Fruit fly (Drosophila melanogaster): Measurements from ENCODE around the gene CG14634.

The CG14634 gene

DNA sequence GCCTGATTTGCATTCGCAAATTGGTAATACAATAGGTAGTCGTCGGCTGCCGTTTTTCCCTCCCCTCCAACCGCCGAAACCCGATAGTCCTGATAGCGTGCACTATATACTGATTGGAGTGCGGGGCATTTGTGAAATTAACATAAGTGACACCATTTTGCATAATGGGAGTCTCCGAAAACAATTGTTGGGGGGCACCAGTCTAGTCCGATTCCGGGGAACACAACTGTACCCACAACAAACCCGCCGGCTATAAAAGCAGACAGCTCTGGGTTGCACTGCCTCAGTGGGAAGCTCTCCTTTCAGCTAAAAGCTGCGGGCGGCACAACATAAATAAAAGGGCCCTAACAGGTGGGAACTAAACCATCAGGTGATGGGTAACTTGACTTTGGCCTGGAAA lies at the start of gene CG14634:
TSS of gene CG14634 (plus strand) at position 301 of the 400 bp plus-strand sequence.
- TF ChIP-seq CTCF (optimal IDR thresholded peaks at IDR 0.05), result no peak
- no peak for TF ChIP-seq CG8478 (optimal IDR thresholded peaks at IDR 0.05)

dm6 chrX:824961-825360 lies 37.4 kb upstream of the CG14634 start:
- no peak for TF ChIP-seq CG8478 (optimal IDR thresholded peaks at IDR 0.05)
- no peak for TF ChIP-seq CTCF (optimal IDR thresholded peaks at IDR 0.05)

dm6 chrX:835965-836690 lies 26.3 kb upstream of the CG14634 start:
- TF ChIP-seq CTCF (optimal IDR thresholded peaks at IDR 0.05), result no peak
- TF ChIP-seq CG8478 (optimal IDR thresholded peaks at IDR 0.05), result no peak

dm6 chrX:838012-838411 lies 24.4 kb upstream of the CG14634 start:
- no peak for TF ChIP-seq CTCF (optimal IDR thresholded peaks at IDR 0.05)

dm6 chrX:841038-841437 lies 21.4 kb upstream of the CG14634 start:
- peak in 1 of 2 experiments; percentile 10 for TF ChIP-seq CTCF (optimal IDR thresholded peaks at IDR 0.05)
- TF ChIP-seq CG8478 (optimal IDR thresholded peaks at IDR 0.05), result no peak

DNA sequence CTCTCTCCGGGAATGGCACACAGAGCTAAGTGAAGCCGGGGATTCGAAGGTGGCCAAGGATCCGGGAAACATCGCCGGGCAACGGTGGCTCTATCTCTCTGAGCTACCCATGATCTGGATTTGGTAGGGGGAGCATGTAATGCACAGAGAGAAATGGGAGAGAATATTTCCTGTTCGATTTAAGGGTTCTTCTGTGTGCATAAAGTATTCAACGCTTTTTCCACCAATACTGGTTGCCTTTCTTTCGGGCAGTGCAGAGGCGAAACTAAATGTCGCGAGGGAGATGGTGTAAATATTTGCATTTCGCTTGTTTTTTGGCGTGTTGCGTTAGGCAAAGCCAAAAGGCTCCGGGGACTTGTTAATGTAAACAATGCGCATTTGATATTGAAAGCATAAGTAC lies 20.5 kb upstream of the CG14634 start:
- TF ChIP-seq CG8478 (optimal IDR thresholded peaks at IDR 0.05), result no peak
- no peak for TF ChIP-seq CTCF (optimal IDR thresholded peaks at IDR 0.05)

dm6 chrX:843489-843888 lies 18.9 kb upstream of the CG14634 start:
- TF ChIP-seq CG8478 (optimal IDR thresholded peaks at IDR 0.05), result no peak
- TF ChIP-seq CTCF (optimal IDR thresholded peaks at IDR 0.05), result peak; percentile 57 to 76

DNA sequence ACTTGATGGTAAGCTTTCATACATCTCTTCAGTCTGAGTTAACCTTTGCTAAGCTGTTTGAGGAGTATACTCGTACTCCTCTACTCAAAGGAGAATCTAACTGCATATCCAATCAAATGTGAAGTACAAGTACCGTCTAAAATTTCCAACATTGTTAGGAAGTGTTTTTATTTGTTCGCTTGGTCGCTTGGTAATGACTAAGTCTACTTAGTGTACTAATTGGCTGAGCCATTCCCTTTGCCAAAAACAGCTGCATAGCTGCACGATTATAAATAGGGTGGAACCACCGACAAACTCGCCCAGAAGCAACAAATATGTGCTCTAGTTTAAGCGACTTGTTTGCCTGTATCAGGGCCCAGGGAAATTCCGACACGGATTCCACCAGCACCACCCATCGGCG lies 17.9 kb upstream of the CG14634 start, which contains the start of gene CG14635:
TSS of gene CG14635 (plus strand) at position 301 of the 400 bp plus-strand sequence.
- TF ChIP-seq CTCF (optimal IDR thresholded peaks at IDR 0.05) (no peak), CG8478 (optimal IDR thresholded peaks at IDR 0.05) (no peak)

DNA sequence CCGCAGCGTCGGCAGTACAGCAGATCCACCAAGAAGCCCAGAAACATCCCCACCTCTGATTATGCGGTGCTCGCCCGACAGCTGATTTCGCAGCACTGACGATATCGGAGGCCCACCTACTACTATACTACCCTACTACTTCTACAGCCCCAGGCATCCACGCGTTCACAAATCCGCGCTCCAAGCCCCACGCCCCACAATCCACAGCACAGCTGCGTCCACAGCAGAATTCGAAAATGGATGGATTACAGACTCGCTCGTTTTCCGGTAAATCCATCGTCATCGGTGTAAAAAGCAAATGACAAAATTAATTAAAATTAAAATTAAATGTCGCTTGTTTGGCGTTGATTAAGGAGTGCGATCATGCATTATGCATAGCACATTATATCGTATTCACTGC lies 15.4 kb upstream of the CG14634 start, which contains the start of gene CG3713:
TSS of gene CG3713 (minus strand) at position 101 of the 400 bp plus-strand sequence.
- TF ChIP-seq CG8478 (optimal IDR thresholded peaks at IDR 0.05), result no peak
- no peak for TF ChIP-seq CTCF (optimal IDR thresholded peaks at IDR 0.05)

DNA sequence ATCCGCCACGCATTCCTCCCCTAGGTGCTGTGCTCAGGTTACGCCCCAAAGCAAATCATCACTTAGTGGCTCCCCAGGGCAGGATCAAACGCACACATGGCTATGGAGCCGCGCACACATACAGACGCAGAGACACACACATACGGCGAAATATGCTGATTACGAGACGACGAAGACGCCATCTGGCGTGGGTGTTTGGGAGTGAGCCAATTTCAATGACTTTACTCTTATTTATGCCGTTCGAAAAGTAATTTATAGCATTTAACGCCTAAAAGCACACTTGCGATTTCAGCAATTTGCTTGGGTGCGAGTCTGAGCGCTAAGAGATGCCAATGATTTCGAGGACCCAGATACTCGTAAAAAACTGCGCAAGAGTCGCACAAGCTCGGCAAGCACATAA lies 6.0 kb downstream of the CG14634 start:
- TF ChIP-seq CTCF (optimal IDR thresholded peaks at IDR 0.05), result peak; percentile 72
- TF ChIP-seq CG8478 (optimal IDR thresholded peaks at IDR 0.05), result no peak

DNA sequence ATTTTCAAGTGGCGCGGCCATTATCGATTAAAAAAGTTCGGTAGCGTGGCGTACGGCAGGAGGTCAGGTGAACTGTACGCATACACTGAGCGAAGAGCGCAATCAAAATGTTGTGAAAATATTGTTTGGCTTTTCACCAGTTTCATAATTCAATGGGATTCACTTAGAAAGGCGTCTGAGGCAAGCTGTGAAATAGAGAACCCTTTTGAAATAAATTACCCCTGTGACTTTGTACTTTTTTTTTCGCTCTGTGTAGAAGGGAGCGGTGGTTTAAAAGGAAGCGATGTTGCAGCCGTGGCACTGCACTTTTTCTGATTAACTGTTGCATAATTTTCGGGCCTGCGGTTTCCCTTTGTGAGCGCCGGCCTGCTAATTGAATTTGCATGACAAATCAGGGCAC lies 11.3 kb downstream of the CG14634 start:
- no peak for TF ChIP-seq CG8478 (optimal IDR thresholded peaks at IDR 0.05)
- no peak for TF ChIP-seq CTCF (optimal IDR thresholded peaks at IDR 0.05)

- TF ChIP-seq CTCF (optimal IDR thresholded peaks at IDR 0.05), result no peak
- TF ChIP-seq CG8478 (optimal IDR thresholded peaks at IDR 0.05), result no peak
These were observed 13.0 kb downstream of the CG14634 start, which contains the start of gene CG11664 for dm6 chrX:875432-875831. TSS of gene CG11664 (plus strand) at chrX:875732.

DNA sequence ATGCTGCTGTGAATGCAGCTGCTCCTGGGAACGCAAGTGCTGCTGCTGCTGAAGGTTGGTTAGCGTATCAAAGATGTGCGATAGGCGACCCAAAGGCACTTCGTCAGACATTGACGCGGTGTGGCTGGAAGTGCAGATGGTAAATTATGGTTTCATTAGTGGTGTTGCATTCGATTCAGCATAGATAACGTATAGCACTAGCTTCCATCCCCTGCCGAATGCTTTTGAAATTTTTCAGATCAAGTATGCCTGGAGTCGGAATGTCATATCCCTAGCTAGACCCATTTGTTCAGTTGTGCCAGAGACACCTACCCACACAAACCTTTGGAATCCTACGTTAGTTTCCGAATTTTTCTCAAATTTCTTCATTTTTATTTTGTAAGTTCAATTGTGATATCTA lies 31.8 kb downstream of the CG14634 start, which contains the start of gene CG11663:
TSS of gene CG11663 (plus strand) at position 301 of the 400 bp plus-strand sequence.
- TF ChIP-seq CG8478 (optimal IDR thresholded peaks at IDR 0.05), result no peak
- no peak for TF ChIP-seq CTCF (optimal IDR thresholded peaks at IDR 0.05)

DNA sequence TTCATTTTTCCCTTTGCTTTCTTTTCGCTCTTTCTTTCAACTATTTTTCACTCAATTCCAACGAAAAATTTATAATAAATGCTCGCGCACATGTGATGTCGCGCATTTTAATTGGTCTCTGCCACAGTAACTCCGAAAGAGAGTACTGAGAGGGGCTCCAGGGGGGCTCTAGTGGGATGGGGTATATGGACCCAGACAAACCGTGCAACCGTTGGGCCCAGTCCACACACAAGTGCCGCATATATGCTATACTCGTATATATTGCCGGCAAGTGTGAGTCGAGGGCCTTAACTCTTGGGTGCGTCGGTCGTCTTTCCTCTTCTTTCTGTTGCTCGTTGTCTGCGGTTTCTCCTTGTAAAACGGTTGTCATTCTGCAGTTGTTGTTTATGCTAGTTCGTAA lies 36.0 kb downstream of the CG14634 start:
- TF ChIP-seq CG8478 (optimal IDR thresholded peaks at IDR 0.05) (no peak), CTCF (optimal IDR thresholded peaks at IDR 0.05) (no peak)

- TF ChIP-seq CTCF (optimal IDR thresholded peaks at IDR 0.05) (no peak), CG8478 (optimal IDR thresholded peaks at IDR 0.05) (no peak)
These were observed 37.1 kb downstream of the CG14634 start for dm6 chrX:899407-900050.

DNA sequence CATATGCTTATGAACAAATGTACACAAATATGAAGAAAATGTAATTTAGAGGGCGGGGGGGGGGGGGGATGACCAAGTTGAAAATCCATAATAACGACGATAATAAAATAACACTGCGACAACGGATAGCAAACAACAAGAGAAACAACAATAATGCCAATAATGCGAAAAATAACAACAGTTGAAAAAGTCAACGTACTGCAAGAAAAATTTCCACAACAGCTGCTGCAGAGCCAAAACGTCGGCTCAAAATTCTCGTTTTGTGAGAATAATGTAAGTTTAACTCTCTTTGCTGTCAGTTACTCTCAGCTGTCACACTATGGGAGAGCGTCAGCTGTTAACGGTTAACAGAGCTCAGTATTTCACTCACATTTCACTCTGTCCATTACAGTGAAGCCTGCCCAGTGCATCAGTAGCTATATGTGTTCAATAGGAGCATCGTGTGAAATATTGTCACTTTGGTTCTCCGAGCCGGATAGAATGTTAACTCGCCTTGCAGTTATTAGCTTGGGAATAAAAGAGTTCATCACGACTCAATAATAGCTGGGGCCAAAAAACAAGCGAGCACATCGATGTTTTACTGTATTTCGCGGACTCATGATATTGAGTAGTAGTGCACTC lies 38.4 kb downstream of the CG14634 start:
- TF ChIP-seq CG8478 (optimal IDR thresholded peaks at IDR 0.05) (no peak), CTCF (optimal IDR thresholded peaks at IDR 0.05) (no peak)
